Worm (Caenorhabditis elegans) whole organism, L1 larva: ENCODE data around the gene fbxa-86.

Source experiments
- aly-2 ChIP-seq: fragments of 150-350 bp; optimal IDR thresholded peaks from 2 replicates; lab custom pipeline; 2014; ENCODE audit warnings: missing biosample characterization, missing genetic modification characterization
- ceh-63 ChIP-seq: fragments of 200-800 bp; sonication (Bioruptor generic); optimal IDR thresholded peaks from 2 replicates; lab custom pipeline; 2018; ENCODE audit warnings: mild to moderate bottlenecking, missing genetic modification characterization, missing compliant biosample characterization
- dpl-1 ChIP-seq, 3 experiments: fragments of 150-350 bp in 2 of 3; sonication (generic microtip) in 1 of 3; optimal IDR thresholded peaks; 2 replicates each; lab custom pipeline; 2014 to 2017; ENCODE audit warnings: missing biosample characterization in 3 of 3, missing genetic modification characterization in 3 of 3, missing genetic modification reagents in 3 of 3
- efl-1 ChIP-seq, 4 experiments: fragments of 150-350 bp; optimal IDR thresholded peaks in 3 of 4; peaks in 1 of 4; 1 replicate in 1 of 4; 2 replicates in 3 of 4; lab custom pipeline; 2014; ENCODE audit warnings: missing biosample characterization in 2 of 4, missing genetic modification characterization in 2 of 4, missing genetic modification reagents in 2 of 4
- fos-1 ChIP-seq: fragments of 150-350 bp; optimal IDR thresholded peaks from 2 replicates; lab custom pipeline; 2014; ENCODE audit warnings: missing biosample characterization, missing genetic modification characterization
- lin-13 ChIP-seq: fragments of 150-350 bp; optimal IDR thresholded peaks from 2 replicates; lab custom pipeline; 2014; ENCODE audit warnings: missing biosample characterization, missing genetic modification reagents, missing genetic modification characterization
- nhr-11 ChIP-seq: fragments of 150-350 bp; optimal IDR thresholded peaks from 2 replicates; lab custom pipeline; 2014; ENCODE audit warnings: missing biosample characterization, missing genetic modification characterization
- nhr-76 ChIP-seq: sonication (generic microtip); optimal IDR thresholded peaks from 2 replicates; lab custom pipeline; 2017; ENCODE audit warnings: missing biosample characterization, missing genetic modification characterization
- pqm-1 ChIP-seq: sonication (generic microtip); optimal IDR thresholded peaks from 3 replicates; lab custom pipeline; 2017; ENCODE audit warnings: missing biosample characterization, missing genetic modification characterization
- rnt-1 ChIP-seq: sonication (generic microtip); optimal IDR thresholded peaks from 2 replicates; lab custom pipeline; 2016; ENCODE audit warnings: mild to moderate bottlenecking, missing genetic modification characterization, moderate library complexity, missing compliant biosample characterization
- tbx-2 ChIP-seq: sonication (generic microtip); optimal IDR thresholded peaks from 2 replicates; lab custom pipeline; 2016; ENCODE audit warnings: missing genetic modification characterization, missing compliant biosample characterization

DNA sequence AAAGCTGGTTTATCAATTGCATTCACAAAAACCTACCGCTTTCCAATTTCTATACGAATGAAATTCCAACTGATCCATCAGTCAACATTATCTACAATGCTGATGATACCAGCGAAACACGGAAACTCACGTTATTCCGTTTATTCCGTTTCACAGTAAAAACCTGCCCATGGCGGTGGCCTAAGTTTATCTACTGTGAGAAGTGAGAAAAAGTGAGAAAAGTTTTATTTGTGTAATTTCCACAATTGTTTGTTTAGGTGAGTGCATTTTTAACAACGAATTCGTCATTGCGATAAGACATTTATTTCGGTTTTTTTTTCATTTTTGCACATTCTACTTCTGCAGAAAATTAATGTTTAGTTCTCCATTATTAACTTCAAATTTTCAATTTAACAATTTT, 7.8 kb downstream of the fbxa-86 start, which contains the start of gene Y9C9A.8:
- TF ChIP-seq ceh-63 (GFP tag; lab: Kevin White, UChicago) (no peak), dpl-1 (GFP tag; optimal IDR thresholded peaks at IDR 0.05; lab: Kevin White, UChicago) (no peak), fos-1 (tag; lab: Kevin White, UChicago) (no peak), efl-1 (optimal IDR thresholded peaks at IDR 0.05; lab: Kevin White, UChicago) (no peak), efl-1 (GFP tag; optimal IDR thresholded peaks at IDR 0.05 in 1 of 2; lab: Kevin White, UChicago) (no peak), rnt-1 (no peak), nhr-76 (tag; lab: Kevin White, UChicago) (no peak), lin-13 (no peak), aly-2 (tag; lab: Kevin White, UChicago) (no peak), tbx-2 (tag; lab: Kevin White, UChicago) (no peak), pqm-1 (tag; lab: Kevin White, UChicago) (no peak), nhr-11 (no peak)
